Fruit fly (Drosophila melanogaster) whole organism, embryonic: ENCODE results near the gene CG3434.

Experiments used
- Atf3 ChIP-seq: fragments of 200-800 bp; sonication (Bioruptor generic); optimal IDR thresholded peaks from 3 replicates; lab custom pipeline; 2016; ENCODE audit warnings: missing biosample characterization, missing genetic modification characterization
- Bteb2 ChIP-seq: fragments of 200-800 bp; sonication (Bioruptor generic); optimal IDR thresholded peaks from 2 replicates; lab custom pipeline; 2016; ENCODE audit warnings: missing biosample characterization, missing genetic modification characterization
- CG10321 ChIP-seq: fragments of 200-800 bp; sonication (Bioruptor generic); IDR thresholded peaks from 2 replicates; pipeline ENCODE4 v1.3.6; 2022; ENCODE audit warnings: missing biosample characterization, missing genetic modification characterization
- CG10431 ChIP-seq: fragments of 200-800 bp; sonication (Bioruptor generic); optimal IDR thresholded peaks from 3 replicates; lab custom pipeline; 2018; ENCODE audit warnings: missing biosample characterization, mild to moderate bottlenecking, missing genetic modification characterization
- CG11085 ChIP-seq: fragments of 200-800 bp; sonication (Bioruptor generic); IDR thresholded peaks from 2 replicates; pipeline ENCODE4 v1.3.6; 2022; ENCODE audit warnings: missing biosample characterization, missing genetic modification characterization
- CG12659 ChIP-seq: fragments of 200-800 bp; sonication (Bioruptor generic); optimal IDR thresholded peaks from 3 replicates; lab custom pipeline; 2017; ENCODE audit warnings: mild to moderate bottlenecking, missing biosample characterization, missing genetic modification reagents, missing genetic modification characterization
- CG14965 ChIP-seq: fragments of 200-800 bp; sonication (Bioruptor generic); optimal IDR thresholded peaks from 2 replicates; lab custom pipeline; 2016; ENCODE audit warnings: missing biosample characterization, missing genetic modification characterization, borderline replicate concordance
- CG15479 ChIP-seq: fragments of 200-800 bp; sonication (Bioruptor generic); optimal IDR thresholded peaks from 3 replicates; lab custom pipeline; 2019; ENCODE audit warnings: missing biosample characterization, mild to moderate bottlenecking, missing genetic modification characterization, moderate library complexity
- CG17802 ChIP-seq: fragments of 200-800 bp; sonication (Bioruptor generic); optimal IDR thresholded peaks from 2 replicates; lab custom pipeline; 2018; ENCODE audit warnings: missing biosample characterization, mild to moderate bottlenecking, missing genetic modification characterization, moderate library complexity
- CG17829 ChIP-seq: fragments of 200-800 bp; optimal IDR thresholded peaks from 2 replicates; lab custom pipeline; 2019; ENCODE audit warnings: missing biosample characterization, mild to moderate bottlenecking, missing genetic modification characterization, moderate library complexity
- CG1832 ChIP-seq: fragments of 200-800 bp; sonication (Bioruptor generic); optimal IDR thresholded peaks from 2 replicates; lab custom pipeline; 2017; ENCODE audit warnings: missing biosample characterization, mild to moderate bottlenecking, missing genetic modification characterization, inconsistent platforms
- CG2889 ChIP-seq: fragments of 200-800 bp; sonication (Bioruptor generic); IDR thresholded peaks from 3 replicates; pipeline ENCODE4 v1.3.6; 2022; ENCODE audit warnings: missing biosample characterization, missing genetic modification characterization
- CG7745 ChIP-seq: fragments of 200-800 bp; sonication (Bioruptor generic); optimal IDR thresholded peaks from 2 replicates; lab custom pipeline; 2018; ENCODE audit warnings: missing biosample characterization, mild to moderate bottlenecking, missing genetic modification characterization, moderate library complexity
- CG7786 ChIP-seq: fragments of 200-800 bp; sonication (Bioruptor generic); optimal IDR thresholded peaks from 2 replicates; lab custom pipeline; 2016; ENCODE audit warnings: missing biosample characterization, missing genetic modification characterization
- CG7839 ChIP-seq: fragments of 200-800 bp; sonication (Bioruptor generic); optimal IDR thresholded peaks from 3 replicates; lab custom pipeline; 2018; ENCODE audit warnings: missing biosample characterization, mild to moderate bottlenecking, missing genetic modification characterization, moderate library complexity
- CG8765 ChIP-seq: fragments of 200-800 bp; sonication (Bioruptor generic); IDR thresholded peaks from 2 replicates; pipeline ENCODE4 v1.3.6; 2022; ENCODE audit warnings: missing biosample characterization, missing genetic modification characterization
- Elba2 ChIP-seq: fragments of 200-800 bp; sonication (Bioruptor generic); optimal IDR thresholded peaks from 3 replicates; lab custom pipeline; 2016; ENCODE audit warnings: missing biosample characterization, missing genetic modification characterization
- Mes4 ChIP-seq: fragments of 200-800 bp; sonication (Bioruptor generic); optimal IDR thresholded peaks from 2 replicates; lab custom pipeline; 2016; ENCODE audit warnings: missing biosample characterization, missing genetic modification characterization
- Nf-YA ChIP-seq: fragments of 200-800 bp; sonication (Bioruptor generic); IDR thresholded peaks from 2 replicates; pipeline ENCODE4 v1.3.6; 2022; ENCODE audit warnings: missing biosample characterization, missing genetic modification characterization
- Optix ChIP-seq: fragments of 200-800 bp; sonication (Bioruptor generic); IDR thresholded peaks from 3 replicates; pipeline ENCODE4 v1.3.6; 2022; ENCODE audit warnings: missing biosample characterization, missing genetic modification characterization
- Pdp1 ChIP-seq, 2 experiments: fragments of 200-800 bp; sonication (Bioruptor generic); optimal IDR thresholded peaks; 3 replicates each; lab custom pipeline; 2016; ENCODE audit warnings: missing biosample characterization in 2 of 2, missing genetic modification characterization in 2 of 2, mild to moderate bottlenecking in 1 of 2, moderate library complexity in 1 of 2
- Spps ChIP-seq: fragments of 200-800 bp; sonication (Bioruptor generic); optimal IDR thresholded peaks from 2 replicates; lab custom pipeline; 2018; ENCODE audit warnings: missing biosample characterization, mild to moderate bottlenecking, missing genetic modification characterization
- ac ChIP-seq: fragments of 200-800 bp; sonication (Bioruptor generic); optimal IDR thresholded peaks from 3 replicates; lab custom pipeline; 2017; ENCODE audit warnings: missing biosample characterization, mild to moderate bottlenecking, missing genetic modification characterization
- amos ChIP-seq: fragments of 200-800 bp; sonication (Bioruptor generic); IDR thresholded peaks from 2 replicates; pipeline ENCODE4 v1.3.6; 2022; ENCODE audit warnings: missing biosample characterization, missing genetic modification characterization; ENCODE audit not compliant: partially characterized antibody
- bowl ChIP-seq: fragments of 200-800 bp; sonication (Bioruptor generic); IDR thresholded peaks from 2 replicates; pipeline ENCODE4 v1.3.6; 2022; ENCODE audit warnings: missing biosample characterization, missing genetic modification characterization
- cad ChIP-seq: fragments of >200 bp; optimal IDR thresholded peaks from 2 replicates; lab custom pipeline; 2017; ENCODE audit warnings: missing biosample characterization, missing genetic modification characterization
- cato ChIP-seq: fragments of 200-800 bp; sonication (Bioruptor generic); optimal IDR thresholded peaks from 2 replicates; lab custom pipeline; 2016; ENCODE audit warnings: missing biosample characterization, missing genetic modification characterization, borderline replicate concordance
- gcm ChIP-seq: fragments of 200-800 bp; sonication (Bioruptor generic); optimal IDR thresholded peaks from 2 replicates; lab custom pipeline; 2019; ENCODE audit warnings: missing biosample characterization, mild to moderate bottlenecking, missing genetic modification characterization, moderate library complexity
- grau ChIP-seq: fragments of 200-800 bp; optimal IDR thresholded peaks from 3 replicates; lab custom pipeline; 2019; ENCODE audit warnings: missing biosample characterization, mild to moderate bottlenecking, missing genetic modification characterization, moderate library complexity
- nmo ChIP-seq: fragments of 200-800 bp; sonication (Bioruptor generic); optimal IDR thresholded peaks from 2 replicates; lab custom pipeline; 2018; ENCODE audit warnings: missing biosample characterization, mild to moderate bottlenecking, missing genetic modification characterization, moderate library complexity
- p53 ChIP-seq: fragments of 200-800 bp; sonication (Bioruptor generic); optimal IDR thresholded peaks from 2 replicates; lab custom pipeline; 2016; ENCODE audit warnings: missing biosample characterization, missing genetic modification characterization
- salm ChIP-seq: fragments of 200-800 bp; sonication (Bioruptor generic); optimal IDR thresholded peaks from 2 replicates; lab custom pipeline; 2018; ENCODE audit warnings: missing biosample characterization, mild to moderate bottlenecking, missing genetic modification characterization
- sima ChIP-seq: fragments of 200-800 bp; sonication (Bioruptor generic); optimal IDR thresholded peaks from 2 replicates; lab custom pipeline; 2016; ENCODE audit warnings: missing biosample characterization, missing genetic modification characterization
- so ChIP-seq: fragments of 200-800 bp; sonication (Bioruptor generic); IDR thresholded peaks from 3 replicates; pipeline ENCODE4 v1.3.6; 2022; ENCODE audit warnings: missing biosample characterization, missing genetic modification characterization
- sr ChIP-seq: fragments of 200-800 bp; sonication (Bioruptor generic); IDR thresholded peaks from 3 replicates; pipeline ENCODE4 v1.3.6; 2022; ENCODE audit warnings: missing biosample characterization, missing genetic modification characterization
- stc ChIP-seq: fragments of 200-800 bp; sonication (Bioruptor generic); IDR thresholded peaks from 2 replicates; pipeline ENCODE4 v1.3.6; 2022; ENCODE audit warnings: missing biosample characterization, missing genetic modification characterization
- stwl ChIP-seq: fragments of 200-800 bp; sonication (Bioruptor generic); optimal IDR thresholded peaks from 3 replicates; lab custom pipeline; 2018; ENCODE audit warnings: missing biosample characterization, mild to moderate bottlenecking, missing genetic modification characterization, moderate library complexity
- sug ChIP-seq: fragments of 200-800 bp; optimal IDR thresholded peaks from 2 replicates; lab custom pipeline; 2019; ENCODE audit warnings: missing biosample characterization, mild to moderate bottlenecking, missing genetic modification characterization, moderate library complexity
- tap ChIP-seq: fragments of 200-800 bp; optimal IDR thresholded peaks from 3 replicates; lab custom pipeline; 2019; ENCODE audit warnings: missing biosample characterization, mild to moderate bottlenecking, missing genetic modification characterization, moderate library complexity
- tll ChIP-seq, 2 experiments: fragments of 200-800 bp in 1 of 2; fragments of >200 bp in 1 of 2; sonication (Bioruptor generic) in 1 of 2; optimal IDR thresholded peaks; 2 replicates each; lab custom pipeline; 2017 to 2019; ENCODE audit warnings: missing biosample characterization in 2 of 2, missing genetic modification characterization in 2 of 2, mild to moderate bottlenecking in 1 of 2, moderate library complexity in 1 of 2
- zen ChIP-seq: fragments of 200-800 bp; sonication (Bioruptor generic); optimal IDR thresholded peaks from 3 replicates; lab custom pipeline; 2018; ENCODE audit warnings: missing biosample characterization, mild to moderate bottlenecking, missing genetic modification characterization, moderate library complexity

Gene CG3434

dm6 chr3L:9422636-9423419, 37.8 kb downstream of the CG3434 start, which contains the start of gene aay (continued):
- TF ChIP-seq CG1832, result no peak
- peak; percentile 95 for TF ChIP-seq sima (GFP tag; lab: Kevin White, UChicago)
- TF ChIP-seq Spps (tag; lab: Kevin White, UChicago), result peak; percentile 98
- peak; percentile 100 for TF ChIP-seq gcm (GFP tag; lab: Kevin White, UChicago)
- TF ChIP-seq so (GFP tag; lab: Robert Waterston, UW), result peak; percentile 98
- TF ChIP-seq CG10321 (GFP tag; lab: Robert Waterston, UW), result peak; percentile 86
- TF ChIP-seq Bteb2, result peak; percentile 99
- peak; percentile 92 for TF ChIP-seq CG10431 (GFP tag; lab: Kevin White, UChicago)
- TF ChIP-seq, all 482 proteins: peak for 446

- no peak for TF ChIP-seq sr
- peak; percentile 59 for TF ChIP-seq CG15479 (GFP tag; lab: Kevin White, UChicago)
- TF ChIP-seq cad (GFP tag; lab: Kevin White, UChicago), result peak; percentile 13
- TF ChIP-seq bowl (GFP tag; lab: Robert Waterston, UW), result no peak
- no peak for TF ChIP-seq CG8765 (GFP tag; lab: Robert Waterston, UW)
Measured at dm6 chr3L:9422135-9422534, 38.5 kb downstream of the CG3434 start.

dm6 chr3L:9421621-9422020, 39.0 kb downstream of the CG3434 start:
- TF ChIP-seq cato (GFP tag; lab: Kevin White, UChicago) (no peak), ac (GFP tag; lab: Kevin White, UChicago) (peak; percentile 77), CG7745 (tag; lab: Kevin White, UChicago) (no peak), tll (GFP tag; optimal IDR thresholded peaks at IDR 0.05; lab: Kevin White, UChicago) (peak in 1 of 2 experiments; percentile 20), CG14965 (GFP tag; lab: Kevin White, UChicago) (no peak), p53 (peak; percentile 98)

- no peak for TF ChIP-seq CG17829 (tag; lab: Kevin White, UChicago)
- peak in 1 of 2 experiments; percentile 52 for TF ChIP-seq Pdp1 (GFP tag; optimal IDR thresholded peaks at IDR 0.05; lab: Kevin White, UChicago)
- no peak for TF ChIP-seq amos
- TF ChIP-seq Mes4, result no peak
- TF ChIP-seq CG17802 (tag; lab: Kevin White, UChicago), result no peak
- TF ChIP-seq grau (tag; lab: Kevin White, UChicago), result peak; percentile 39
Measured at dm6 chr3L:9420819-9421130, 39.8 kb downstream of the CG3434 start.

dm6 chr3L:9420054-9420818, 40.4 kb downstream of the CG3434 start:
- TF ChIP-seq Nf-YA (peak; percentile 43; the same call in 1 of the 2 replicates), CG7786 (GFP tag; lab: Kevin White, UChicago) (peak; percentile 12), Bteb2 (peak; percentile 16), nmo (GFP tag; lab: Kevin White, UChicago) (peak; percentile 46), sug (tag; lab: Kevin White, UChicago) (peak; percentile 90), Pdp1 (GFP tag; optimal IDR thresholded peaks at IDR 0.05; lab: Kevin White, UChicago) (no peak), salm (tag; lab: Kevin White, UChicago) (peak; percentile 23), CG7839 (tag; lab: Kevin White, UChicago) (peak; percentile 58), stc (GFP tag; lab: Robert Waterston, UW) (peak; percentile 54; the same call in 1 of the 2 replicates), Optix (no peak), CG12659 (GFP tag; lab: Kevin White, UChicago) (peak; percentile 22), CG2889 (GFP tag; lab: Robert Waterston, UW) (no peak), zen (tag; lab: Kevin White, UChicago) (no peak), Elba2 (GFP tag; lab: Kevin White, UChicago) (no peak), CG11085 (peak; percentile 17; the same call in 1 of the 2 replicates), tap (peak; percentile 44), stwl (tag; lab: Kevin White, UChicago) (no peak), Atf3 (GFP tag; lab: Kevin White, UChicago) (no peak)
